Worm (Caenorhabditis elegans): ENCODE measurements around the gene H41C03.3.

DNA sequence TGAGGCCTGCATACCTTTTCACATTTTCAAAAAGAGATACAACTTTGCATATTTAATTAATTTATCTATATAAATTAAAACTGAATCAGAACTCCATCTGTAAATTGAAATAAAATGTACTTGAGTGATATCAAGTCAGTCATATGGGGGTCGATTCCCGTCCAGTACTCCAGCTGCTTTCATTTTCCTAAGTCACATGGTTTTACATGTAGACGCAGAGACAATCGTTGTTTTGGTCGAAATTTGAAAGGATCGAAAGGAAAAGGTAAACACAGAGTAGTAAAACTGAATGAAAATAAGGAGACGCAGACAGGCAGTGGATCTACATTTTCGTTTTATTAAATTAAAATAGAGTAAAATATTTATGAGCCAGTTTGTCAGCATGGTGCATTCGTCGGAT is 28.6 kb downstream of the H41C03.3 start:
- no peak for TF ChIP-seq flt-1 (GFP tag; IDR thresholded peaks at IDR 0.05)
- TF ChIP-seq ama-1 (optimal IDR thresholded peaks at IDR 0.05), result no peak
- no peak for TF ChIP-seq hmg-4 (GFP tag; optimal IDR thresholded peaks at IDR 0.05)

Data from whole organism, early embryonic.